Fruit fly (Drosophila melanogaster) S2 (cell line): ENCODE results near the gene und.

Experiments used
- CG8478 ChIP-seq: fragments of >200 bp; optimal IDR thresholded peaks from 2 replicates; lab custom pipeline; 2018
- CTCF ChIP-seq, 2 experiments: fragments of >200 bp; optimal IDR thresholded peaks; 2 replicates each; lab custom pipeline; 2018

The und gene

dm6 chr2L:9763212-9763869, at the start of gene und, which contains the start of gene Taf11:
Gene und (plus strand): TSS chr2L:9763369.
Gene Taf11 (minus strand): TSS chr2L:9763262.
- TF ChIP-seq CTCF (optimal IDR thresholded peaks at IDR 0.05; lab: Kevin White, UChicago) (no peak), CG8478 (no peak)

dm6 chr2L:9728791-9729190, 34.4 kb upstream of the und start:
- TF ChIP-seq CTCF (optimal IDR thresholded peaks at IDR 0.05; lab: Kevin White, UChicago) (no peak), CG8478 (no peak)

- TF ChIP-seq CG8478 (no peak), CTCF (optimal IDR thresholded peaks at IDR 0.05; lab: Kevin White, UChicago) (no peak)
These were observed 33.4 kb upstream of the und start, which contains the start of gene CG13116 for dm6 chr2L:9729618-9730284. Gene CG13116 (plus strand): TSS chr2L:9729940.

- TF ChIP-seq CTCF (optimal IDR thresholded peaks at IDR 0.05; lab: Kevin White, UChicago) (peak; percentile 75 to 88), CG8478 (no peak)
These were observed 31.9 kb upstream of the und start for dm6 chr2L:9731269-9731668.

dm6 chr2L:9734134-9734533, 29.0 kb upstream of the und start:
- TF ChIP-seq CG8478 (no peak), CTCF (optimal IDR thresholded peaks at IDR 0.05; lab: Kevin White, UChicago) (no peak)

dm6 chr2L:9736000-9736695, 27.0 kb upstream of the und start, which contains the start of gene CG13117:
Gene CG13117 (plus strand): TSS chr2L:9736645.
- TF ChIP-seq CTCF (optimal IDR thresholded peaks at IDR 0.05; lab: Kevin White, UChicago) (no peak), CG8478 (no peak)

dm6 chr2L:9737360-9737759, 25.8 kb upstream of the und start:
- TF ChIP-seq CG8478, result no peak
- TF ChIP-seq CTCF (optimal IDR thresholded peaks at IDR 0.05; lab: Kevin White, UChicago), result no peak

- TF ChIP-seq CG8478, result no peak
- no peak for TF ChIP-seq CTCF (optimal IDR thresholded peaks at IDR 0.05; lab: Kevin White, UChicago)
These were observed 25.4 kb upstream of the und start for dm6 chr2L:9737803-9738202.

- no peak for TF ChIP-seq CTCF (optimal IDR thresholded peaks at IDR 0.05; lab: Kevin White, UChicago)
- no peak for TF ChIP-seq CG8478
These were observed 23.5 kb upstream of the und start for dm6 chr2L:9739685-9740084.

dm6 chr2L:9743823-9744222, 19.3 kb upstream of the und start:
- TF ChIP-seq CG8478 (no peak), CTCF (optimal IDR thresholded peaks at IDR 0.05; lab: Kevin White, UChicago) (no peak)

dm6 chr2L:9744634-9745033, 18.5 kb upstream of the und start:
- TF ChIP-seq CTCF (optimal IDR thresholded peaks at IDR 0.05; lab: Kevin White, UChicago) (no peak), CG8478 (no peak)

- TF ChIP-seq CG8478 (no peak), CTCF (optimal IDR thresholded peaks at IDR 0.05; lab: Kevin White, UChicago) (no peak)
These were observed 16.6 kb upstream of the und start, which contains the start of gene Nckx30C for dm6 chr2L:9746236-9747225. Gene Nckx30C (minus strand): TSS chr2L:9746495.

dm6 chr2L:9749745-9750144, 13.4 kb upstream of the und start, which contains the start of gene Cyp4e3:
Gene Cyp4e3 (minus strand): TSS chr2L:9750071.
- TF ChIP-seq CTCF (optimal IDR thresholded peaks at IDR 0.05; lab: Kevin White, UChicago) (no peak), CG8478 (no peak)

- TF ChIP-seq CG8478 (no peak), CTCF (optimal IDR thresholded peaks at IDR 0.05; lab: Kevin White, UChicago) (no peak)
These were observed 9.8 kb upstream of the und start for dm6 chr2L:9753357-9753756.

dm6 chr2L:9754817-9755216, 8.4 kb upstream of the und start:
- TF ChIP-seq CTCF (optimal IDR thresholded peaks at IDR 0.05; lab: Kevin White, UChicago) (no peak), CG8478 (no peak)
